Worm (Caenorhabditis elegans) whole organism, L4/young adult: Measurements from ENCODE around the gene C49F5.6.

Experiments used
- W03F9.2 ChIP-seq: fragments of 150-350 bp; optimal IDR thresholded peaks from 2 replicates; lab custom pipeline; 2014; ENCODE audit warnings: missing biosample characterization, missing genetic modification characterization
- dao-5 ChIP-seq: sonication (generic microtip); optimal IDR thresholded peaks from 2 replicates; lab custom pipeline; 2016; ENCODE audit warnings: missing genotype, missing genetic modification characterization, moderate library complexity, missing compliant biosample characterization
- him-1 ChIP-seq: sonication (generic microtip); optimal IDR thresholded peaks from 2 replicates; lab custom pipeline; 2016; ENCODE audit warnings: missing genotype, missing genetic modification reagents, missing genetic modification characterization, missing compliant biosample characterization

The C49F5.6 gene

DNA sequence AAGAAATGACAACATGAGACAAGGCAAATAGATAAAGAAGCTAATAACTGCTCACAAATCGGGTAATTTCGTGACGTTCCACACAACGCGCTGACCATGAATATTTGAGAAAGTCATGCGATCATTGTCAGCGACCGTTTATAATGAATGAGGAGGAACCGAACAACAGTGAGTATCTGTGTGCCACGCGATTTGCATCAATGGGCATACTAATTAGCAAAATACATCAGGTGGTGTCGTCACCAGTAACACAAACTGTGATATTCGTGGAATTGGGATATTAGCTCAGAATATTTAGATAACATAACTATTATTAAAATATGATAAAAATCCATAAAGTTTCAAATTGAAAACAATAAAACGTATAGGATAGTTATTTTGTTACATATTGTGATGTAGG, 46.5 kb downstream of the C49F5.6 start:
- no peak for TF ChIP-seq him-1 (tag; lab: Kevin White, UChicago)
- no peak for TF ChIP-seq dao-5 (tag; lab: Kevin White, UChicago)
- TF ChIP-seq W03F9.2 = no peak

- TF ChIP-seq him-1 (tag; lab: Kevin White, UChicago) = no peak
- TF ChIP-seq W03F9.2 = no peak
- no peak for TF ChIP-seq dao-5 (tag; lab: Kevin White, UChicago)
Observed at ce11 chrX:12036114-12036513, 48.0 kb downstream of the C49F5.6 start.

DNA sequence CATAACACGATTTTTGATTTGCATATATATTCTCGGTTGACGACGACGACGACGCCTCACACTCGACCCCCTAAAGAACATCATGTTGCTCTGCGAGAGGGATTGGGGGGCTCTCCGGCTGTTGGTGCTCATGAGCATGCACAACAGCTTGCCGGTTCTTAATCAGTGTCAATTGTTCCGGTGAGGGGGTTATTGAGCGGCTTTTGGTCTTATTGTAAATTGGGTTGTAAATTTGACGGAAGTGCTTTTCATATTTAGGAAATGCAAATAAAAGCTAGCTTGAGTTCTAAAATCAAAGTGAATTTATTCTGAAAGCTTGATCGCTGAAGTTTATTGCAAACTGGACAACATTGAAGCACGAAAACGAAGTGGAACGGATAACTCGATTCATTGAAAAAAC, 49.9 kb downstream of the C49F5.6 start:
- TF ChIP-seq dao-5 (tag; lab: Kevin White, UChicago) (no peak), W03F9.2 (no peak), him-1 (tag; lab: Kevin White, UChicago) (no peak)

DNA sequence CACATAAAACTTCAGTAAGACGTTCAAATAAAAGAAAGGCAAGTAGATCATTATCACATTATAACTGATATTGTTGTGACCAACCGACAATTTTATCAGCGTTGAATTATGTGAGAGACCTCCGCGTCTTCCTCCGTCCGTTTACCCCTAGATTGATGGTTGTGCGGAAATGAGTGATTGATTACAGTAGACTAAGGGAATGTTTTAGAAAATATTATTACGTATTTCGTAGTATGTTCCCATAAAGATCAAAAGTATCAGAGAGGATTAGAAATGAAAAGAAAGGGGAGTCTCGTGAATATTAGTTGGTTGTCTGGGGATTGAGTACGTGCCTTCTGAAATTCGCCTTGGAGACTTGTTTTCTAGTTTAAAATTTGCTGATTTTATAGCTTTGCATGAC, 50.6 kb downstream of the C49F5.6 start:
- TF ChIP-seq W03F9.2 (no peak), him-1 (tag; lab: Kevin White, UChicago) (no peak), dao-5 (tag; lab: Kevin White, UChicago) (no peak)
